Fruit fly (Drosophila melanogaster) whole organism, embryonic: ENCODE results near the gene a10.

ENCODE experiments used
- Antp ChIP-seq: fragments of 200-800 bp; sonication (Bioruptor generic); optimal IDR thresholded peaks from 3 replicates; lab custom pipeline; 2016; ENCODE audit warnings: missing biosample characterization, missing genetic modification characterization
- B-H1 ChIP-seq: fragments of 200-800 bp; sonication (Bioruptor generic); IDR thresholded peaks from 3 replicates; pipeline ENCODE4 v1.3.6; 2022; ENCODE audit warnings: missing biosample characterization, missing genetic modification characterization
- Blimp-1 ChIP-seq: fragments of 200-800 bp; sonication (Bioruptor generic); optimal IDR thresholded peaks from 3 replicates; lab custom pipeline; 2018; ENCODE audit warnings: missing biosample characterization, missing genetic modification characterization, mild to moderate bottlenecking, moderate library complexity, missing genetic modification reagents
- CG10321 ChIP-seq: fragments of 200-800 bp; sonication (Bioruptor generic); IDR thresholded peaks from 2 replicates; pipeline ENCODE4 v1.3.6; 2022; ENCODE audit warnings: missing biosample characterization, missing genetic modification characterization
- CG10462 ChIP-seq: fragments of 200-800 bp; sonication (Bioruptor generic); optimal IDR thresholded peaks from 2 replicates; lab custom pipeline; 2016; ENCODE audit warnings: missing biosample characterization, missing genetic modification characterization
- CG11247 ChIP-seq: fragments of 200-800 bp; sonication (Bioruptor generic); IDR thresholded peaks from 2 replicates; pipeline ENCODE4 v1.3.6; 2022; ENCODE audit warnings: missing biosample characterization, missing genetic modification characterization
- CG12236 ChIP-seq: fragments of 200-800 bp; sonication (Bioruptor generic); optimal IDR thresholded peaks from 2 replicates; lab custom pipeline; 2016; ENCODE audit warnings: missing biosample characterization, missing genetic modification characterization
- CG12744 ChIP-seq: fragments of 200-800 bp; sonication (Bioruptor generic); optimal IDR thresholded peaks from 2 replicates; lab custom pipeline; 2016; ENCODE audit warnings: missing biosample characterization, missing genetic modification characterization
- CG12942 ChIP-seq: fragments of 200-800 bp; sonication (Bioruptor generic); optimal IDR thresholded peaks from 3 replicates; lab custom pipeline; 2016; ENCODE audit warnings: missing biosample characterization, missing genetic modification characterization
- CG13123 ChIP-seq: fragments of 200-800 bp; sonication (Bioruptor generic); optimal IDR thresholded peaks from 2 replicates; lab custom pipeline; 2016; ENCODE audit warnings: missing biosample characterization, missing genetic modification characterization
- CG13894 ChIP-seq: fragments of 200-800 bp; sonication (Bioruptor generic); optimal IDR thresholded peaks from 3 replicates; lab custom pipeline; 2018; ENCODE audit warnings: missing biosample characterization, mild to moderate bottlenecking, missing genetic modification characterization, moderate library complexity
- CG1647 ChIP-seq: fragments of 200-800 bp; sonication (Bioruptor generic); optimal IDR thresholded peaks from 3 replicates; lab custom pipeline; 2016; ENCODE audit warnings: missing biosample characterization, missing genetic modification characterization
- CG18619 ChIP-seq: fragments of 200-800 bp; sonication (Bioruptor generic); optimal IDR thresholded peaks from 3 replicates; lab custom pipeline; 2017; ENCODE audit warnings: missing biosample characterization, mild to moderate bottlenecking, missing genetic modification characterization
- CG30431 ChIP-seq: fragments of 200-800 bp; sonication (Bioruptor generic); optimal IDR thresholded peaks from 2 replicates; lab custom pipeline; 2017; ENCODE audit warnings: missing biosample characterization, missing genetic modification characterization
- CG3065 ChIP-seq: fragments of 200-800 bp; sonication (Bioruptor generic); optimal IDR thresholded peaks from 2 replicates; lab custom pipeline; 2016; ENCODE audit warnings: missing biosample characterization, missing genetic modification characterization
- CG4854 ChIP-seq: fragments of 200-800 bp; sonication (Bioruptor generic); optimal IDR thresholded peaks from 2 replicates; lab custom pipeline; 2016; ENCODE audit warnings: missing biosample characterization, missing genetic modification characterization, inconsistent platforms
- CG7271 ChIP-seq: fragments of 200-800 bp; sonication (Bioruptor generic); optimal IDR thresholded peaks from 2 replicates; lab custom pipeline; 2018; ENCODE audit warnings: missing biosample characterization, mild to moderate bottlenecking, missing genetic modification characterization, moderate library complexity
- CG7372 ChIP-seq: fragments of 200-800 bp; sonication (Bioruptor generic); IDR thresholded peaks from 2 replicates; pipeline ENCODE4 v1.3.6; 2022; ENCODE audit warnings: missing biosample characterization, missing genetic modification characterization
- CG8359 ChIP-seq: fragments of 200-800 bp; sonication (Bioruptor generic); optimal IDR thresholded peaks from 2 replicates; lab custom pipeline; 2017; ENCODE audit warnings: missing biosample characterization, mild to moderate bottlenecking, missing genetic modification characterization, borderline replicate concordance
- CG8388 ChIP-seq: fragments of 200-800 bp; sonication (Bioruptor generic); optimal IDR thresholded peaks from 2 replicates; lab custom pipeline; 2019; ENCODE audit warnings: missing biosample characterization, mild to moderate bottlenecking, missing genetic modification characterization, moderate library complexity
- CG8924 ChIP-seq: fragments of 200-800 bp; optimal IDR thresholded peaks from 3 replicates; lab custom pipeline; 2019; ENCODE audit warnings: missing biosample characterization, mild to moderate bottlenecking, missing genetic modification characterization, moderate library complexity
- CG9215 ChIP-seq: fragments of 200-800 bp; sonication (Bioruptor generic); IDR thresholded peaks from 2 replicates; pipeline ENCODE4 v1.3.6; 2022; ENCODE audit warnings: missing biosample characterization, missing genetic modification characterization
- D19A ChIP-seq: fragments of 200-800 bp; optimal IDR thresholded peaks from 3 replicates; lab custom pipeline; 2019; ENCODE audit warnings: missing biosample characterization, mild to moderate bottlenecking, missing genetic modification characterization, moderate library complexity
- Drgx ChIP-seq: fragments of 200-800 bp; sonication (Bioruptor generic); IDR thresholded peaks from 2 replicates; pipeline ENCODE4 v1.3.6; 2022; ENCODE audit warnings: missing biosample characterization, missing genetic modification characterization
- Fer2 ChIP-seq: fragments of 200-800 bp; sonication (Bioruptor generic); optimal IDR thresholded peaks from 2 replicates; lab custom pipeline; 2018; ENCODE audit warnings: missing biosample characterization, mild to moderate bottlenecking, missing genetic modification characterization, moderate library complexity
- HmgZ ChIP-seq: fragments of 200-800 bp; sonication (Bioruptor generic); optimal IDR thresholded peaks from 2 replicates; lab custom pipeline; 2018; ENCODE audit warnings: missing biosample characterization, mild to moderate bottlenecking, missing genetic modification characterization
- Lhr ChIP-seq: fragments of 200-800 bp; sonication (Bioruptor generic); optimal IDR thresholded peaks from 3 replicates; lab custom pipeline; 2017; ENCODE audit warnings: mild to moderate bottlenecking, missing biosample characterization, missing genetic modification reagents, missing genetic modification characterization
- Lpt ChIP-seq: fragments of >200 bp; optimal IDR thresholded peaks from 2 replicates; lab custom pipeline; 2018; ENCODE audit warnings: missing biosample characterization, missing genetic modification characterization
- NC2α ChIP-seq: fragments of 200-800 bp; sonication (Bioruptor generic); optimal IDR thresholded peaks from 2 replicates; lab custom pipeline; 2016; ENCODE audit warnings: missing biosample characterization, missing genetic modification characterization
- Opbp ChIP-seq: fragments of 200-800 bp; sonication (Bioruptor generic); IDR thresholded peaks from 3 replicates; pipeline ENCODE4 v1.3.6; 2022; ENCODE audit warnings: missing biosample characterization, missing genetic modification characterization; ENCODE audit not compliant: partially characterized antibody
- Six4 ChIP-seq: fragments of 200-800 bp; sonication (Bioruptor generic); optimal IDR thresholded peaks from 2 replicates; lab custom pipeline; 2016; ENCODE audit warnings: missing biosample characterization, missing genetic modification characterization
- TFAM ChIP-seq: fragments of 200-800 bp; sonication (Bioruptor generic); optimal IDR thresholded peaks from 2 replicates; lab custom pipeline; 2017; ENCODE audit warnings: missing biosample characterization, missing genetic modification characterization, inconsistent platforms
- Tbp ChIP-seq: fragments of >200 bp; optimal IDR thresholded peaks from 2 replicates; lab custom pipeline; 2018; ENCODE audit warnings: missing biosample characterization, missing genetic modification characterization
- al ChIP-seq: fragments of 200-800 bp; sonication (Bioruptor generic); IDR thresholded peaks from 2 replicates; pipeline ENCODE4 v1.3.6; 2022; ENCODE audit warnings: missing biosample characterization, missing genetic modification characterization
- aop ChIP-seq: fragments of 200-800 bp; sonication (Bioruptor generic); IDR thresholded peaks from 2 replicates; pipeline ENCODE4 v1.3.6; 2022; ENCODE audit warnings: missing biosample characterization, missing genetic modification characterization
- ap ChIP-seq: fragments of 200-800 bp; sonication (Bioruptor generic); IDR thresholded peaks from 2 replicates; pipeline ENCODE4 v1.3.6; 2022; ENCODE audit warnings: missing biosample characterization, missing genetic modification characterization
- br ChIP-seq: fragments of >200 bp; optimal IDR thresholded peaks from 2 replicates; lab custom pipeline; 2017
- caup ChIP-seq: fragments of 200-800 bp; sonication (Bioruptor generic); optimal IDR thresholded peaks from 3 replicates; lab custom pipeline; 2017; ENCODE audit warnings: missing biosample characterization, mild to moderate bottlenecking, missing genetic modification characterization, moderate library complexity; ENCODE audit not compliant: severe bottlenecking
- dimm ChIP-seq: fragments of 200-800 bp; sonication (Bioruptor generic); IDR thresholded peaks from 2 replicates; pipeline ENCODE4 v1.3.6; 2022; ENCODE audit warnings: missing biosample characterization, missing genetic modification characterization
- eve ChIP-seq, 2 experiments: fragments of >200 bp; optimal IDR thresholded peaks; 2 replicates each; lab custom pipeline; 2017; ENCODE audit warnings: missing biosample characterization in 2 of 2, missing genetic modification characterization in 2 of 2
- fd3F ChIP-seq: fragments of 200-800 bp; sonication (Bioruptor generic); optimal IDR thresholded peaks from 2 replicates; lab custom pipeline; 2018; ENCODE audit warnings: missing biosample characterization, mild to moderate bottlenecking, missing genetic modification characterization, moderate library complexity
- fu2 ChIP-seq: fragments of 200-800 bp; sonication (Bioruptor generic); optimal IDR thresholded peaks from 2 replicates; lab custom pipeline; 2016; ENCODE audit warnings: missing biosample characterization, missing genetic modification characterization
- gro ChIP-seq: fragments of 200-800 bp; sonication (Bioruptor generic); optimal IDR thresholded peaks from 2 replicates; lab custom pipeline; 2016; ENCODE audit warnings: missing biosample characterization, missing genetic modification characterization
- ham ChIP-seq: fragments of 200-800 bp; sonication (Bioruptor generic); IDR thresholded peaks from 2 replicates; pipeline ENCODE4 v1.3.6; 2022; ENCODE audit warnings: missing biosample characterization, missing genetic modification characterization
- knrl ChIP-seq: fragments of 200-800 bp; sonication (Bioruptor generic); IDR thresholded peaks from 3 replicates; pipeline ENCODE4 v1.3.6; 2022; ENCODE audit warnings: missing biosample characterization, missing genetic modification characterization; ENCODE audit not compliant: partially characterized antibody
- lab ChIP-seq: fragments of 200-800 bp; sonication (Bioruptor generic); optimal IDR thresholded peaks from 3 replicates; lab custom pipeline; 2017; ENCODE audit warnings: missing biosample characterization, missing genetic modification characterization, mild to moderate bottlenecking, moderate library complexity, missing genetic modification reagents
- peb ChIP-seq: fragments of 200-800 bp; sonication (Bioruptor generic); IDR thresholded peaks from 2 replicates; pipeline ENCODE4 v1.3.6; 2022; ENCODE audit warnings: missing biosample characterization, missing genetic modification characterization
- phol ChIP-seq: fragments of 200-800 bp; sonication (Bioruptor generic); optimal IDR thresholded peaks from 3 replicates; lab custom pipeline; 2018; ENCODE audit warnings: missing biosample characterization, mild to moderate bottlenecking, missing genetic modification characterization, moderate library complexity
- slp2 ChIP-seq: fragments of 200-800 bp; sonication (Bioruptor generic); optimal IDR thresholded peaks from 2 replicates; lab custom pipeline; 2016; ENCODE audit warnings: missing biosample characterization, missing genetic modification characterization
- vvl ChIP-seq: fragments of 200-800 bp; sonication (Bioruptor generic); IDR thresholded peaks from 2 replicates; pipeline ENCODE4 v1.3.6; 2022; ENCODE audit warnings: missing biosample characterization, missing genetic modification characterization

Gene a10

dm6 chr3L:16975638-16976528, 47.7 kb downstream of the a10 start (continued):
- TF ChIP-seq CG8388 (GFP tag; lab: Kevin White, UChicago) (peak; percentile 7), slp2 (GFP tag; lab: Kevin White, UChicago) (no peak), CG12236 (GFP tag; lab: Kevin White, UChicago) (peak; percentile 3), Tbp (GFP tag; lab: Kevin White, UChicago) (no peak), phol (tag; lab: Kevin White, UChicago) (peak; percentile 25), CG12744 (GFP tag; lab: Kevin White, UChicago) (no peak), CG9215 (GFP tag; lab: Robert Waterston, UW) (no peak), al (GFP tag; lab: Robert Waterston, UW) (no peak), CG8924 (no peak), CG18619 (GFP tag; lab: Kevin White, UChicago) (no peak), Lpt (no peak), knrl (GFP tag; lab: Robert Waterston, UW) (0 out of 3 replicates have a peak, but pooled peaks have one; percentile 14), lab (no peak), NC2α (GFP tag; lab: Kevin White, UChicago) (no peak), CG7372 (no peak), vvl (GFP tag; lab: Robert Waterston, UW) (peak; percentile 24; the same call in 1 of the 2 replicates), CG11247 (no peak), caup (GFP tag; lab: Kevin White, UChicago) (no peak), eve (GFP tag; optimal IDR thresholded peaks at IDR 0.05; lab: Kevin White, UChicago) (peak in 1 of 2 experiments; percentile 59), CG7271 (tag; lab: Kevin White, UChicago) (no peak), dimm (GFP tag; lab: Robert Waterston, UW) (no peak), CG3065 (no peak), peb (GFP tag; lab: Robert Waterston, UW) (no peak), aop (GFP tag; lab: Robert Waterston, UW) (no peak), fu2 (GFP tag; lab: Kevin White, UChicago) (no peak), Six4 (GFP tag; lab: Kevin White, UChicago) (no peak), CG13894 (tag; lab: Kevin White, UChicago) (no peak), CG12942 (GFP tag; lab: Kevin White, UChicago) (no peak), HmgZ (tag; lab: Kevin White, UChicago) (no peak), ham (GFP tag; lab: Robert Waterston, UW) (no peak), fd3F (GFP tag; lab: Kevin White, UChicago) (no peak), CG1647 (no peak), Antp (GFP tag; lab: Kevin White, UChicago) (no peak), br (lab: Kevin White, UChicago) (no peak), CG10462 (GFP tag; lab: Kevin White, UChicago) (no peak), Drgx (peak; percentile 34), B-H1 (no peak), TFAM (no peak), CG10321 (GFP tag; lab: Robert Waterston, UW) (no peak), Opbp (GFP tag; lab: Robert Waterston, UW) (0 out of 3 replicates have a peak, but pooled peaks have one; percentile 30), CG4854 (GFP tag; lab: Kevin White, UChicago) (no peak), CG30431 (GFP tag; lab: Kevin White, UChicago) (no peak), gro (GFP tag; lab: Kevin White, UChicago) (no peak), CG13123 (GFP tag; lab: Kevin White, UChicago) (no peak), Fer2 (tag; lab: Kevin White, UChicago) (no peak), D19A (tag; lab: Kevin White, UChicago) (no peak), ap (GFP tag; lab: Robert Waterston, UW) (no peak), CG8359 (GFP tag; lab: Kevin White, UChicago) (peak; percentile 27), Lhr (GFP tag; lab: Kevin White, UChicago) (no peak), Blimp-1 (peak; percentile 4)
